Worm (Caenorhabditis elegans) whole organism, L2 larva: ENCODE results near the gene F31F7.2.

Source experiments
- C34F6.9 ChIP-seq: fragments of 150-350 bp; optimal IDR thresholded peaks from 2 replicates; lab custom pipeline; 2014; ENCODE audit warnings: missing biosample characterization, missing genetic modification characterization
- R02D3.7 ChIP-seq: fragments of 150-350 bp; optimal IDR thresholded peaks from 2 replicates; lab custom pipeline; 2014; ENCODE audit warnings: missing biosample characterization, missing genetic modification characterization
- ama-1 ChIP-seq: fragments of 150-350 bp; optimal IDR thresholded peaks from 2 replicates; lab custom pipeline; 2018; ENCODE audit warnings: inconsistent platforms
- lsy-2 ChIP-seq, 2 experiments: fragments of 150-350 bp in 1 of 2; sonication (generic microtip) in 1 of 2; optimal IDR thresholded peaks; 2 replicates each; lab custom pipeline; 2014 to 2017; ENCODE audit warnings: missing biosample characterization in 2 of 2, missing genetic modification characterization in 2 of 2
- mbf-1 ChIP-seq: sonication (generic microtip); optimal IDR thresholded peaks from 2 replicates; lab custom pipeline; 2017; ENCODE audit warnings: missing biosample characterization, missing genetic modification characterization
- nhr-11 ChIP-seq: fragments of 150-350 bp; optimal IDR thresholded peaks from 2 replicates; lab custom pipeline; 2014; ENCODE audit warnings: missing biosample characterization, missing genetic modification characterization
- nhr-12 ChIP-seq: fragments of 150-350 bp; optimal IDR thresholded peaks from 2 replicates; lab custom pipeline; 2014; ENCODE audit warnings: missing biosample characterization, missing genetic modification characterization
- nhr-23 ChIP-seq: fragments of 150-350 bp; optimal IDR thresholded peaks from 2 replicates; lab custom pipeline; 2014; ENCODE audit warnings: missing biosample characterization, missing genetic modification reagents, missing genetic modification characterization
- nhr-25 ChIP-seq: fragments of 150-350 bp; sonication (generic microtip); optimal IDR thresholded peaks from 3 replicates; lab custom pipeline; 2014; ENCODE audit warnings: missing biosample characterization, missing genetic modification characterization
- nhr-77 ChIP-seq: fragments of 150-350 bp; optimal IDR thresholded peaks from 2 replicates; lab custom pipeline; 2014; ENCODE audit warnings: missing biosample characterization, missing genetic modification characterization
- skn-1 ChIP-seq: sonication (generic microtip); optimal IDR thresholded peaks from 2 replicates; lab custom pipeline; 2017; ENCODE audit warnings: missing biosample characterization, missing genetic modification characterization
- snpc-4 ChIP-seq: fragments of 150-350 bp; optimal IDR thresholded peaks from 2 replicates; lab custom pipeline; 2014; ENCODE audit warnings: missing biosample characterization, missing genetic modification characterization
- unc-39 ChIP-seq: fragments of 150-350 bp; optimal IDR thresholded peaks from 2 replicates; lab custom pipeline; 2014; ENCODE audit warnings: missing biosample characterization, missing genetic modification characterization
- unc-62 ChIP-seq: fragments of 150-350 bp; optimal IDR thresholded peaks from 2 replicates; lab custom pipeline; 2014; ENCODE audit warnings: missing biosample characterization, missing genetic modification reagents, missing genetic modification characterization

- no peak for TF ChIP-seq unc-62 (GFP tag; lab: Kevin White, UChicago)
- TF ChIP-seq nhr-77, result no peak
- TF ChIP-seq ama-1 (lab: Kevin White, UChicago), result peak; percentile 7
- no peak for TF ChIP-seq R02D3.7
- no peak for TF ChIP-seq nhr-23 (tag; lab: Kevin White, UChicago)
- TF ChIP-seq lsy-2 (tag; optimal IDR thresholded peaks at IDR 0.05; lab: Kevin White, UChicago), result peak in 1 of 2 experiments; percentile 57
- TF ChIP-seq mbf-1, result no peak
- no peak for TF ChIP-seq nhr-11 (tag; lab: Kevin White, UChicago)
- no peak for TF ChIP-seq nhr-12 (tag; lab: Kevin White, UChicago)
- no peak for TF ChIP-seq unc-39 (tag; lab: Kevin White, UChicago)
- TF ChIP-seq C34F6.9 (tag; lab: Kevin White, UChicago), result peak; percentile 3
- peak; percentile 7 for TF ChIP-seq nhr-25 (tag; lab: Kevin White, UChicago)
- TF ChIP-seq skn-1, result no peak
- TF ChIP-seq snpc-4 (tag; lab: Kevin White, UChicago), result no peak
These were observed 44.7 kb upstream of the F31F7.2 start for ce11 chrV:6225745-6226528.
